Worm (Caenorhabditis elegans) whole organism, L1 larva: ENCODE results near the gene citk-1.

Experiments
- C04F5.9 ChIP-seq: sonication (generic microtip); optimal IDR thresholded peaks from 2 replicates; lab custom pipeline; 2016; ENCODE audit warnings: missing genetic modification characterization, missing compliant biosample characterization
- F16B12.6 ChIP-seq: fragments of 150-350 bp; optimal IDR thresholded peaks from 2 replicates; lab custom pipeline; 2014; ENCODE audit warnings: missing biosample characterization, missing genetic modification characterization
- Y116A8C.19 ChIP-seq: sonication (generic microtip); optimal IDR thresholded peaks from 2 replicates; lab custom pipeline; 2016; ENCODE audit warnings: missing compliant biosample characterization, missing genetic modification characterization, borderline replicate concordance
- blmp-1 ChIP-seq: fragments of 150-350 bp; optimal IDR thresholded peaks from 2 replicates; lab custom pipeline; 2014; ENCODE audit warnings: missing biosample characterization, missing genetic modification characterization
- ceh-82 ChIP-seq, 3 experiments: fragments of 150-350 bp in 1 of 3; sonication (generic microtip) in 2 of 3; optimal IDR thresholded peaks; 2 replicates each; lab custom pipeline; 2014 to 2017; ENCODE audit warnings: missing biosample characterization in 3 of 3, missing genetic modification characterization in 3 of 3
- ceh-88 ChIP-seq: fragments of 200-800 bp; sonication (Bioruptor generic); IDR thresholded peaks from 2 replicates; pipeline ENCODE4 v1.3.6; 2022; ENCODE audit warnings: missing genetic modification characterization, missing compliant biosample characterization
- ces-1 ChIP-seq: fragments of 150-350 bp; optimal IDR thresholded peaks from 2 replicates; lab custom pipeline; 2014; ENCODE audit warnings: missing biosample characterization, missing genetic modification reagents, missing genetic modification characterization
- dpl-1 ChIP-seq, 3 experiments: fragments of 150-350 bp in 2 of 3; sonication (generic microtip) in 1 of 3; optimal IDR thresholded peaks; 2 replicates each; lab custom pipeline; 2014 to 2017; ENCODE audit warnings: missing biosample characterization in 3 of 3, missing genetic modification characterization in 3 of 3, missing genetic modification reagents in 3 of 3
- efl-1 ChIP-seq, 4 experiments: fragments of 150-350 bp; optimal IDR thresholded peaks in 3 of 4; peaks in 1 of 4; 1 replicate in 1 of 4; 2 replicates in 3 of 4; lab custom pipeline; 2014; ENCODE audit warnings: missing biosample characterization in 2 of 4, missing genetic modification characterization in 2 of 4, missing genetic modification reagents in 2 of 4
- elt-2 ChIP-seq: sonication (generic microtip); optimal IDR thresholded peaks from 2 replicates; lab custom pipeline; 2016; ENCODE audit warnings: missing genetic modification characterization, mild to moderate bottlenecking, inconsistent platforms, missing compliant biosample characterization, missing genetic modification reagents
- fkh-4 ChIP-seq: sonication (generic microtip); optimal IDR thresholded peaks from 2 replicates; lab custom pipeline; 2016; ENCODE audit warnings: missing compliant biosample characterization, missing genetic modification characterization, borderline replicate concordance
- hpl-2 ChIP-seq: fragments of 150-350 bp; optimal IDR thresholded peaks from 2 replicates; lab custom pipeline; 2014; ENCODE audit warnings: missing biosample characterization, missing genetic modification reagents, missing genetic modification characterization
- isw-1 ChIP-seq: fragments of 200-800 bp; sonication (Bioruptor generic); IDR thresholded peaks from 2 replicates; pipeline ENCODE4 v1.3.6; 2022; ENCODE audit warnings: missing genetic modification characterization, missing compliant biosample characterization
- jun-1 ChIP-seq: fragments of 150-350 bp; optimal IDR thresholded peaks from 2 replicates; lab custom pipeline; 2014; ENCODE audit warnings: missing biosample characterization, missing genetic modification reagents, missing genetic modification characterization
- lin-35 ChIP-seq, 2 experiments: fragments of 150-350 bp; optimal IDR thresholded peaks; 2 replicates each; lab custom pipeline; 2014; ENCODE audit warnings: missing biosample characterization in 2 of 2, missing genetic modification characterization in 2 of 2, missing genetic modification reagents in 2 of 2
- lsy-2 ChIP-seq, 2 experiments: fragments of 150-350 bp; optimal IDR thresholded peaks; 2 replicates each; lab custom pipeline; 2014; ENCODE audit warnings: missing biosample characterization in 2 of 2, missing genetic modification characterization in 2 of 2
- mab-9 ChIP-seq: fragments of 200-800 bp; sonication (Bioruptor generic); IDR thresholded peaks from 2 replicates; pipeline ENCODE4 v1.3.6; 2022; ENCODE audit warnings: missing genetic modification reagents, missing genetic modification characterization, missing compliant biosample characterization
- mdl-1 ChIP-seq, 2 experiments: fragments of 150-350 bp; optimal IDR thresholded peaks; 2 replicates each; lab custom pipeline; 2014 to 2017; ENCODE audit warnings: missing biosample characterization in 2 of 2, missing genetic modification characterization in 2 of 2, inconsistent platforms in 1 of 2
- mef-2 ChIP-seq: fragments of 150-350 bp; optimal IDR thresholded peaks from 2 replicates; lab custom pipeline; 2014; ENCODE audit warnings: missing biosample characterization, missing genetic modification characterization
- nhr-237 ChIP-seq: fragments of 150-350 bp; optimal IDR thresholded peaks from 2 replicates; lab custom pipeline; 2014; ENCODE audit warnings: missing biosample characterization, missing genetic modification characterization
- nhr-76 ChIP-seq: sonication (generic microtip); optimal IDR thresholded peaks from 2 replicates; lab custom pipeline; 2017; ENCODE audit warnings: missing biosample characterization, missing genetic modification characterization
- nhr-84 ChIP-seq: sonication (generic microtip); optimal IDR thresholded peaks from 2 replicates; lab custom pipeline; 2017; ENCODE audit warnings: missing biosample characterization, missing genetic modification characterization
- nhr-85 ChIP-seq: sonication (generic microtip); peaks from one replicate; lab custom pipeline; 2016; ENCODE audit warnings: missing genetic modification characterization, inconsistent platforms, missing compliant biosample characterization
- pax-3 ChIP-seq: fragments of 200-800 bp; sonication (Bioruptor generic); optimal IDR thresholded peaks from 2 replicates; lab custom pipeline; 2018; ENCODE audit warnings: mild to moderate bottlenecking, missing genetic modification characterization, moderate library complexity, missing compliant biosample characterization
- snpc-4 ChIP-seq: fragments of 150-350 bp; optimal IDR thresholded peaks from 2 replicates; lab custom pipeline; 2014; ENCODE audit warnings: missing biosample characterization, missing genetic modification characterization
- unc-130 ChIP-seq: fragments of 150-350 bp; optimal IDR thresholded peaks from 2 replicates; lab custom pipeline; 2017; ENCODE audit warnings: missing biosample characterization, missing genetic modification characterization, inconsistent platforms
- unc-62 ChIP-seq: fragments of 150-350 bp; optimal IDR thresholded peaks from 2 replicates; lab custom pipeline; 2014; ENCODE audit warnings: missing biosample characterization, missing genetic modification reagents, missing genetic modification characterization
- unc-98 ChIP-seq: fragments of 200-800 bp; sonication (Bioruptor generic); IDR thresholded peaks from 2 replicates; pipeline ENCODE4 v1.3.6; 2022; ENCODE audit warnings: missing genetic modification characterization, missing compliant biosample characterization
- vab-15 ChIP-seq: sonication (generic microtip); optimal IDR thresholded peaks from 2 replicates; lab custom pipeline; 2017; ENCODE audit warnings: missing genotype, mild to moderate bottlenecking, missing genetic modification characterization, missing compliant biosample characterization
- xbp-1 ChIP-seq: sonication (generic microtip); optimal IDR thresholded peaks from 2 replicates; lab custom pipeline; 2016; ENCODE audit warnings: missing genetic modification characterization, missing compliant biosample characterization
- zag-1 ChIP-seq: fragments of 150-350 bp; optimal IDR thresholded peaks from 2 replicates; lab custom pipeline; 2014; ENCODE audit warnings: missing biosample characterization, missing genetic modification characterization
- zip-4 ChIP-seq: fragments of 200-800 bp; sonication (Bioruptor generic); optimal IDR thresholded peaks from 2 replicates; lab custom pipeline; 2018; ENCODE audit warnings: mild to moderate bottlenecking, missing genetic modification characterization, moderate library complexity, missing compliant biosample characterization
- ztf-11 ChIP-seq, 2 experiments: sonication (generic microtip); optimal IDR thresholded peaks; 2 replicates each; lab custom pipeline; 2016 to 2017; ENCODE audit warnings: missing genetic modification characterization in 2 of 2, missing biosample characterization in 1 of 2, missing compliant biosample characterization in 1 of 2

The citk-1 gene

DNA sequence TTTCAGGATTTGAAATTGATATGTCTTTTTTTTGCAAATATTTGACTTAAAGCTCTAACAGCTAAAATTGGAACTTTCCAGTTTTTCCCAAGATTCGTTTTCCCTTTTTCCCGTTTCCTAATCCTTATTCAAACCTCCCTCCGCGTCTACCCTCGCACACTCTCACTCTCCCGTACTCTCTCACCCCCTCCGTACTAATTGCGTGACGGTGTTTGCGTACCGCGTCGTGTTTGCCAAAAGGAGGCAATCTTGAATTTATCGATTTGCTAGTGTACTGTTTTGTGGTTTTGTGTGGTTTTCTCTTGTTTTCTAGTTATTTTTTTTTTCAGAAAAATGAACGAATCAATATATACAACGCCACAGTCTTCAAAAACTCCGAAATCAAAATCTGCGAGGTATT is at the start of gene citk-1 (continued):
- TF ChIP-seq ztf-11 (tag; optimal IDR thresholded peaks at IDR 0.05; lab: Kevin White, UChicago) (peak in 1 of 2 experiments; percentile 43), nhr-237 (tag; lab: Kevin White, UChicago) (no peak), unc-130 (tag; lab: Kevin White, UChicago) (peak; percentile 74), mab-9 (GFP tag; lab: Robert Waterston, UW) (no peak), blmp-1 (tag; lab: Kevin White, UChicago) (peak; percentile 88), mef-2 (tag; lab: Kevin White, UChicago) (no peak), C04F5.9 (tag; lab: Kevin White, UChicago) (peak; percentile 46), nhr-76 (no peak), ceh-82 (tag; optimal IDR thresholded peaks at IDR 0.05; lab: Kevin White, UChicago) (peak; percentile 19 to 90 (median 52)), pax-3 (tag; lab: Kevin White, UChicago) (peak; percentile 10), ceh-88 (GFP tag; lab: Robert Waterston, UW) (no peak), lsy-2 (tag; optimal IDR thresholded peaks at IDR 0.05; lab: Kevin White, UChicago) (peak; percentile 85 to 92), nhr-85 (tag; lab: Kevin White, UChicago) (peak; percentile 81), zip-4 (GFP tag; lab: Kevin White, UChicago) (peak; percentile 5), isw-1 (GFP tag; lab: Robert Waterston, UW) (peak; percentile 69), vab-15 (tag; lab: Kevin White, UChicago) (peak; percentile 82), unc-98 (GFP tag; lab: Robert Waterston, UW) (no peak), lin-35 (GFP tag; optimal IDR thresholded peaks at IDR 0.05; lab: Kevin White, UChicago) (peak; percentile 97 to 100), mdl-1 (tag; optimal IDR thresholded peaks at IDR 0.05; lab: Kevin White, UChicago) (peak in 1 of 2 experiments; percentile 76), xbp-1 (peak; percentile 80), ces-1 (no peak), dpl-1 (GFP tag; optimal IDR thresholded peaks at IDR 0.05; lab: Kevin White, UChicago) (peak; percentile 98 to 99 (median 98)), F16B12.6 (peak; percentile 99), jun-1 (tag; lab: Kevin White, UChicago) (peak; percentile 61), snpc-4 (peak; percentile 77), fkh-4 (tag; lab: Kevin White, UChicago) (no peak), elt-2 (peak; percentile 20), unc-62 (GFP tag; lab: Kevin White, UChicago) (no peak), Y116A8C.19 (tag; lab: Kevin White, UChicago) (no peak), hpl-2 (GFP tag; lab: Kevin White, UChicago) (no peak), zag-1 (tag; lab: Kevin White, UChicago) (no peak)
- TF ChIP-seq, all 84 proteins: peak for 44

DNA sequence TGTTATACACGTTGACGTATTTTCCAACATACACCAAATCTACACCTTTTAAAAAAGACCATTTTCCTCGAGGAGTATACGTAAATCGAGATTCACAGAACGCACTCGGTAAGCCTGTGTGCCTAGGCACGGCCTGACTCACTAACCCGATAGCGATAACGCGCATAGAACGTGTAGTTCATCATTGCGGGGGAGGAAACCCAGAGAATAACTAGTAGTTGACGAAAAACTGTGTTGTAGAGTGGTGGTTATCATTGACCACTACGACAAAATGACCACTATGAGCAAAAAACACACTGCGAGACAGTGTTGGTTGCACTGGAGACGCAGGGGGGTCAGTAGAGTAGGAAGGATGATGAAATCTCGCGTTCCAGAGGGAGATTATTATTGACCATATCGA is 48.9 kb upstream of the citk-1 start:
- TF ChIP-seq jun-1 (tag; lab: Kevin White, UChicago): peak; percentile 40
- peak; percentile 16 for TF ChIP-seq elt-2
- TF ChIP-seq fkh-4 (tag; lab: Kevin White, UChicago): no peak
- no peak for TF ChIP-seq efl-1 (optimal IDR thresholded peaks at IDR 0.05; lab: Kevin White, UChicago)
- peak in 1 of 2 experiments; percentile 80 for TF ChIP-seq efl-1 (GFP tag; optimal IDR thresholded peaks at IDR 0.05 in 1 of 2; lab: Kevin White, UChicago)

DNA sequence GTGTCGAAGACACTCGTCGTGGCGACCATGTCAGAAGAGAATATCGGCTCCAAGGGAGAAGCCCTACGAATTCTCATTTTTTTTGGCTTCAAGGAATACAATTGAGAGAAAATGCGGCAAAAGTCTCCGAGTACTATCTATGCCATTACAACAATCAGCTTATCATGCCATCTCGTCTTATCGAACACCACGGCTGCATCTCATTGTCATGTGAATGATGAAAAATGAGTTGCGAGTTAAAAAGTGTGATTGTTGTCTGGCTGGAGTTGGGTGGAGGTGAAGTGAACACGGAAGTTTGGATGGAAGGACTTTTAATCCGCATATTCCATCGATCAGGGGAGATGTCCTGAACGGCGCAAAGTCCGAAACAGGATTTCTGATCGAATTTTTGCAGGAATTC is 47.8 kb upstream of the citk-1 start:
- TF ChIP-seq efl-1 (optimal IDR thresholded peaks at IDR 0.05; lab: Kevin White, UChicago) (no peak), efl-1 (GFP tag; optimal IDR thresholded peaks at IDR 0.05 in 1 of 2; lab: Kevin White, UChicago) (peak in 1 of 2 experiments; percentile 86), mdl-1 (tag; optimal IDR thresholded peaks at IDR 0.05; lab: Kevin White, UChicago) (peak in 1 of 2 experiments; percentile 14), lsy-2 (tag; optimal IDR thresholded peaks at IDR 0.05; lab: Kevin White, UChicago) (no peak), lin-35 (GFP tag; optimal IDR thresholded peaks at IDR 0.05; lab: Kevin White, UChicago) (peak in 1 of 2 experiments; percentile 38), elt-2 (peak; percentile 51), nhr-85 (tag; lab: Kevin White, UChicago) (peak; percentile 50)
- TF ChIP-seq, all 84 proteins: peak for 5

DNA sequence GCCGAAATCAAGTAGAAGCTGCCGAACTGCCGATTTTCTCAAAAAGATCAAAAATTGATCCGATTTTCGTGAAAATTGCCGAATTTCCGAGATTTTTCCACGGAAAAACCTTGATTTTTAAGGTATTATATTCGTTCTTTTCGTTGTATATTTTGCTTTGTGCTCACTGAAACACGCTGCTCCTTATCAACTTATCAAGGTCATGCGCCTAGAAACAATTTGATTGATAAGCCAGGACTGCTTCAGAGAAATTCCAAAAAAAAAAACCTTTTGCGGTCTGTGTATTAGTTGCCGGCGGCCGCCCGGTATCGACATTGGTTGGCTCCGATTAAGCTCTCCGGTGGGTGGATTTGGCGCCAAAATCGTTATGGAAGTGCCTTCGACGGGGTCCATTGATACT is 46.3 kb upstream of the citk-1 start:
- TF ChIP-seq nhr-84 (tag; lab: Kevin White, UChicago) (no peak), elt-2 (peak; percentile 28)
